Worm (Caenorhabditis elegans): ENCODE measurements around the gene sir-2.2.

sir-2.2 gene

DNA sequence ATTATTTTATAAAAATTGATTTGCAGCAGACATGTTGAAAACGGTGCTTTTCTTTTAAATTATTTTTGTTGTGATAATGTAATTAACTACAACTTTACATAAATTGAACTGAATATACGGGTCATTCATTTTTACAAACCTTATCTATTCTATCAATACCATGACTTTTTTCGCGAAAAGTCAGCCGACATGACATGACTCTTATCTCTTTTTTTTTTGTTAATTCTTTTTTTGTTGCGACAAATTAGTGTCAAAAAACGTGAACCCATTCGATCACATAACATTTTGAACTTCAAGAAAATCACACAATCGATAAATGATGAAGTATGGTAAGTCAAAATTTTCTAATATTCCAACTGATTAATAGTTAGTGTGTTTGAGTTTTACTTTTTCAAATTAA lies at the start of gene sir-2.2 (continued):
- TF ChIP-seq daf-16 (GFP tag; optimal IDR thresholded peaks at IDR 0.05) (no peak), daf-16 (tag; optimal IDR thresholded peaks at IDR 0.05) (peak; percentile 54), zag-1 (tag; optimal IDR thresholded peaks at IDR 0.05) (no peak), dve-1 (tag; optimal IDR thresholded peaks at IDR 0.05; ENCODE audit: insufficient read depth) (peak; percentile 61), Y5F2A.4 (GFP tag; optimal IDR thresholded peaks at IDR 0.05) (no peak), lir-3 (tag; optimal IDR thresholded peaks at IDR 0.05) (no peak), hlh-11 (tag; optimal IDR thresholded peaks at IDR 0.05) (peak; percentile 65), madf-9 (GFP tag; conservative IDR thresholded peaks at IDR 0.05) (no peak), daf-12 (tag; optimal IDR thresholded peaks at IDR 0.05) (no peak), duxl-1 (tag; optimal IDR thresholded peaks at IDR 0.05; ENCODE audit: poor library complexity) (no peak), lsy-2 (tag; optimal IDR thresholded peaks at IDR 0.05) (peak in 1 of 2 experiments; percentile 41), T20F7.1 (GFP tag; optimal IDR thresholded peaks at IDR 0.05) (no peak), F10B5.3 (tag; optimal IDR thresholded peaks at IDR 0.05) (no peak), mdl-1 (tag; optimal IDR thresholded peaks at IDR 0.05) (peak in 1 of 2 experiments; percentile 19)

- no peak for TF ChIP-seq nhr-11 (tag; optimal IDR thresholded peaks at IDR 0.05)
- TF ChIP-seq fkh-10 (GFP tag; optimal IDR thresholded peaks at IDR 0.05): no peak
- TF ChIP-seq zag-1 (tag; optimal IDR thresholded peaks at IDR 0.05): no peak
- no peak for TF ChIP-seq daf-8 (GFP tag; IDR thresholded peaks at IDR 0.05)
- TF ChIP-seq mxl-3 (GFP tag; optimal IDR thresholded peaks at IDR 0.05): no peak
- no peak for TF ChIP-seq lin-38 (GFP tag; IDR thresholded peaks at IDR 0.05)
- no peak for TF ChIP-seq F44E2.7 (GFP tag; IDR thresholded peaks at IDR 0.05)
- TF ChIP-seq mdt-29 (GFP tag; IDR thresholded peaks at IDR 0.05): no peak
- no peak for TF ChIP-seq nhr-41 (GFP tag; IDR thresholded peaks at IDR 0.05)
Observed at ce11 chrX:13278876-13279275, 49.0 kb upstream of the sir-2.2 start, which contains the start of gene phf-33. Gene phf-33 (minus strand): TSS chrX:13278976.

DNA sequence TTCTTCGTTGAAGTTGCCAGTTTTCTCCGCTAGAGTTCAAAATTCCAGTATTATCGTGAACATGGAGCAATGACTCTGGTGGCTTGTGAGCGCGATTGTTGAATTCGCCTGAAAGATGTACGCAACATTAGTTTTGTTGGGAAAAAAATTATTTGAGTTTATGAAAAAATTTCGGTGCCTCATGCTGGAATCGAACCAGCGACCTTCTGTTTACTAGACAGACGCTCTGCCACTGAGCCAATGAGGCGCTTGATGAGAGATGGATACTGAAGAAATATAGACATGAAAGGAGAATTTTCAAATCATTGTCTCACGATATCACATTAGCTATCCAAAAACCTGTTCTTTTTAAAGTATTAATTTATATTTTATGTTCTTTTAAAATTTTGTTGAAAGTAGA lies 44.4 kb upstream of the sir-2.2 start:
- peak; percentile 90 for TF ChIP-seq lim-7 (GFP tag; IDR thresholded peaks at IDR 0.05)
- TF ChIP-seq egl-27 (tag; optimal IDR thresholded peaks at IDR 0.05): no peak
- TF ChIP-seq spr-1 (tag; optimal IDR thresholded peaks at IDR 0.05): peak; percentile 21
- 0 out of 2 replicates have a peak, but pooled peaks have one; percentile 17 for TF ChIP-seq ceh-20 (GFP tag; IDR thresholded peaks at IDR 0.05)
- 0 out of 2 replicates have a peak, but pooled peaks have one; percentile 12 for TF ChIP-seq zfp-3 (GFP tag; conservative IDR thresholded peaks at IDR 0.05)
- TF ChIP-seq Y48G9A.11 (GFP tag; IDR thresholded peaks at IDR 0.05): peak; percentile 44; the same call in 1 of the 2 replicates
- no peak for TF ChIP-seq zag-1 (tag; optimal IDR thresholded peaks at IDR 0.05)
- no peak for TF ChIP-seq dve-1 (tag; optimal IDR thresholded peaks at IDR 0.05; ENCODE audit: insufficient read depth)
- TF ChIP-seq spr-3 (GFP tag; optimal IDR thresholded peaks at IDR 0.05): peak; percentile 39
- no peak for TF ChIP-seq ceh-32 (tag; optimal IDR thresholded peaks at IDR 0.05; ENCODE audit: poor library complexity)
- TF ChIP-seq gei-8 (GFP tag; optimal IDR thresholded peaks at IDR 0.05): no peak
- TF ChIP-seq daf-16 (GFP tag; optimal IDR thresholded peaks at IDR 0.05): peak; percentile 27 to 82
- peak; percentile 83 for TF ChIP-seq daf-16 (tag; optimal IDR thresholded peaks at IDR 0.05)
- TF ChIP-seq ctbp-1 (GFP tag; IDR thresholded peaks at IDR 0.05): 0 out of 2 replicates have a peak, but pooled peaks have one; percentile 33
- TF ChIP-seq mxl-3 (GFP tag; optimal IDR thresholded peaks at IDR 0.05): peak; percentile 10
- peak; percentile 87 for TF ChIP-seq dmd-8 (GFP tag; IDR thresholded peaks at IDR 0.05)
- TF ChIP-seq madf-9 (GFP tag; conservative IDR thresholded peaks at IDR 0.05): 0 out of 2 replicates have a peak, but pooled peaks have one; percentile 44
- TF ChIP-seq lin-38 (GFP tag; IDR thresholded peaks at IDR 0.05): no peak
- TF ChIP-seq F10B5.3 (tag; optimal IDR thresholded peaks at IDR 0.05): no peak
- TF ChIP-seq ZK337.2 (GFP tag; IDR thresholded peaks at IDR 0.05): peak; percentile 44; the same call in 1 of the 2 replicates
- peak; percentile 28 for TF ChIP-seq Y5F2A.4 (GFP tag; optimal IDR thresholded peaks at IDR 0.05)
- TF ChIP-seq Y75B8A.6 (GFP tag; IDR thresholded peaks at IDR 0.05): no peak
- peak; percentile 83 for TF ChIP-seq vab-7 (GFP tag; IDR thresholded peaks at IDR 0.05)
- TF ChIP-seq F44E2.7 (GFP tag; IDR thresholded peaks at IDR 0.05): no peak
- peak; percentile 85 for TF ChIP-seq egl-43 (GFP tag; IDR thresholded peaks at IDR 0.05)
- TF ChIP-seq tag-97 (GFP tag; IDR thresholded peaks at IDR 0.05): no peak
- 0 out of 2 replicates have a peak, but pooled peaks have one; percentile 46 for TF ChIP-seq lin-1 (GFP tag; IDR thresholded peaks at IDR 0.05)
- no peak for TF ChIP-seq nhr-6 (tag; optimal IDR thresholded peaks at IDR 0.05)
- peak; percentile 33 for TF ChIP-seq nhr-48 (tag; optimal IDR thresholded peaks at IDR 0.05)
- TF ChIP-seq nhr-41 (GFP tag; IDR thresholded peaks at IDR 0.05): peak; percentile 64; the same call in 1 of the 2 replicates
- TF ChIP-seq arid-1 (GFP tag; conservative IDR thresholded peaks at IDR 0.05): peak; percentile 70; the same call in 1 of the 2 replicates
- TF ChIP-seq lin-39 (tag; optimal IDR thresholded peaks at IDR 0.05): no peak
- peak; percentile 28 for TF ChIP-seq F49E8.2 (tag; optimal IDR thresholded peaks at IDR 0.05; ENCODE audit: borderline replicate concordance)
- peak; percentile 29 for TF ChIP-seq nhr-102 (tag; optimal IDR thresholded peaks at IDR 0.05)
